Worm (Caenorhabditis elegans) whole organism, L4 larva: ENCODE data around the gene C06B3.1.

Source experiments
- D1046.2 ChIP-seq: fragments of 200-800 bp; sonication (Bioruptor generic); IDR thresholded peaks from 2 replicates; pipeline ENCODE4 v1.3.6; 2022; ENCODE audit warnings: missing genetic modification characterization, missing compliant biosample characterization
- F26F4.8 ChIP-seq: fragments of 200-800 bp; sonication (Bioruptor generic); conservative IDR thresholded peaks from 2 replicates; pipeline ENCODE4 v1.3.6; 2022; ENCODE audit warnings: missing genetic modification characterization, missing compliant biosample characterization
- F44E2.7 ChIP-seq: fragments of 200-800 bp; sonication (Bioruptor generic); IDR thresholded peaks from 2 replicates; pipeline ENCODE4 v2.1.2; 2022; ENCODE audit warnings: missing genetic modification characterization, missing compliant biosample characterization
- F49E8.2 ChIP-seq: sonication (generic microtip); optimal IDR thresholded peaks from 2 replicates; lab custom pipeline; 2016; ENCODE audit warnings: missing compliant biosample characterization, mild to moderate bottlenecking, missing genetic modification characterization, borderline replicate concordance
- R02D3.7 ChIP-seq: fragments of 150-350 bp; sonication (generic microtip); optimal IDR thresholded peaks from 3 replicates; lab custom pipeline; 2014; ENCODE audit warnings: missing biosample characterization, missing genetic modification characterization
- T20F7.1 ChIP-seq: fragments of 200-800 bp; sonication (Bioruptor generic); optimal IDR thresholded peaks from 2 replicates; lab custom pipeline; 2018; ENCODE audit warnings: mild to moderate bottlenecking, missing genetic modification characterization, missing compliant biosample characterization
- T26A8.4 ChIP-seq: fragments of 200-800 bp; sonication (Bioruptor generic); IDR thresholded peaks from 2 replicates; pipeline ENCODE4 v1.3.6; 2022; ENCODE audit warnings: missing genetic modification characterization, missing compliant biosample characterization
- Y105C5A.15 ChIP-seq: fragments of 200-800 bp; sonication (Bioruptor generic); IDR thresholded peaks from 2 replicates; pipeline ENCODE4 v1.3.6; 2022; ENCODE audit warnings: missing genetic modification characterization, missing compliant biosample characterization
- Y48G9A.11 ChIP-seq: fragments of 200-800 bp; sonication (Bioruptor generic); IDR thresholded peaks from 2 replicates; pipeline ENCODE4 v1.3.6; 2022; ENCODE audit warnings: missing genetic modification reagents, missing genetic modification characterization, missing compliant biosample characterization
- Y5F2A.4 ChIP-seq: fragments of 200-800 bp; sonication (Bioruptor generic); optimal IDR thresholded peaks from 2 replicates; lab custom pipeline; 2018; ENCODE audit warnings: mild to moderate bottlenecking, missing genetic modification characterization, missing compliant biosample characterization
- Y75B8A.6 ChIP-seq: fragments of 200-800 bp; sonication (Bioruptor generic); IDR thresholded peaks from 2 replicates; pipeline ENCODE4 v1.3.6; 2022; ENCODE audit warnings: missing genetic modification reagents, missing genetic modification characterization, missing compliant biosample characterization
- ZK546.5 ChIP-seq, 2 experiments: sonication (generic microtip); optimal IDR thresholded peaks; 2 replicates each; lab custom pipeline; 2017; ENCODE audit warnings: missing biosample characterization in 2 of 2, missing genetic modification characterization in 2 of 2
- aha-1 ChIP-seq: fragments of 150-350 bp; peaks from one replicate; lab custom pipeline; 2014; ENCODE audit warnings: missing biosample characterization, missing genetic modification characterization
- ama-1 ChIP-seq: fragments of 150-350 bp; optimal IDR thresholded peaks from 2 replicates; lab custom pipeline; 2014; ENCODE audit warnings: inconsistent platforms, mixed read lengths
- ceh-28 ChIP-seq: fragments of 150-350 bp; optimal IDR thresholded peaks from 2 replicates; lab custom pipeline; 2014; ENCODE audit warnings: missing biosample characterization, missing genetic modification reagents, missing genetic modification characterization
- ceh-62 ChIP-seq: sonication (generic microtip); optimal IDR thresholded peaks from 2 replicates; lab custom pipeline; 2017; ENCODE audit warnings: missing biosample characterization, missing genetic modification characterization
- ctbp-1 ChIP-seq: fragments of 200-800 bp; sonication (Bioruptor generic); IDR thresholded peaks from 2 replicates; pipeline ENCODE4 v1.3.6; 2022; ENCODE audit warnings: missing genetic modification reagents, missing genetic modification characterization, missing compliant biosample characterization
- daf-16 ChIP-seq, 3 experiments: sonication (generic microtip); optimal IDR thresholded peaks; 2 replicates each; lab custom pipeline; 2016 to 2017; ENCODE audit warnings: missing genetic modification characterization in 3 of 3, missing genetic modification reagents in 3 of 3, mild to moderate bottlenecking in 2 of 3, missing compliant biosample characterization in 2 of 3, missing biosample characterization in 1 of 3, moderate library complexity in 1 of 3
- daf-8 ChIP-seq: fragments of 200-800 bp; sonication (Bioruptor generic); IDR thresholded peaks from 2 replicates; pipeline ENCODE4 v1.3.6; 2022; ENCODE audit warnings: missing genetic modification characterization, missing compliant biosample characterization
- dmd-6 ChIP-seq: fragments of 200-800 bp; sonication (Bioruptor generic); IDR thresholded peaks from 2 replicates; pipeline ENCODE4 v1.3.6; 2022; ENCODE audit warnings: missing genetic modification reagents, missing genetic modification characterization, missing compliant biosample characterization
- dmd-8 ChIP-seq: fragments of 200-800 bp; sonication (Bioruptor generic); IDR thresholded peaks from 2 replicates; pipeline ENCODE4 v1.3.6; 2022; ENCODE audit warnings: missing genetic modification characterization, missing compliant biosample characterization
- fos-1 ChIP-seq: fragments of 150-350 bp; optimal IDR thresholded peaks from 2 replicates; lab custom pipeline; 2014; ENCODE audit warnings: missing biosample characterization, missing genetic modification characterization
- hif-1 ChIP-seq, 2 experiments: sonication (generic microtip); optimal IDR thresholded peaks; 2 replicates each; lab custom pipeline; 2016 to 2017; ENCODE audit warnings: missing compliant biosample characterization in 2 of 2, missing genetic modification characterization in 2 of 2, missing genetic modification reagents in 2 of 2, missing genotype in 2 of 2, mild to moderate bottlenecking in 1 of 2
- lin-1 ChIP-seq: fragments of 200-800 bp; sonication (Bioruptor generic); IDR thresholded peaks from 2 replicates; pipeline ENCODE4 v1.3.6; 2022; ENCODE audit warnings: missing genetic modification reagents, missing genetic modification characterization, missing compliant biosample characterization
- lsy-2 ChIP-seq, 2 experiments: fragments of 150-350 bp in 1 of 2; sonication (generic microtip) in 1 of 2; optimal IDR thresholded peaks; 2 replicates each; lab custom pipeline; 2014 to 2017; ENCODE audit warnings: missing biosample characterization in 2 of 2, missing genetic modification characterization in 2 of 2
- madf-5 ChIP-seq, 2 experiments: fragments of 200-800 bp; sonication (Bioruptor generic); IDR thresholded peaks; 2 replicates each; pipeline ENCODE4 v1.3.6; 2022; ENCODE audit warnings: missing compliant biosample characterization in 2 of 2, missing genetic modification characterization in 2 of 2
- madf-9 ChIP-seq: fragments of 200-800 bp; sonication (Bioruptor generic); conservative IDR thresholded peaks from 2 replicates; pipeline ENCODE4 v1.3.6; 2022; ENCODE audit warnings: missing genetic modification reagents, missing genetic modification characterization, missing compliant biosample characterization
- mdt-29 ChIP-seq: fragments of 200-800 bp; sonication (Bioruptor generic); IDR thresholded peaks from 2 replicates; pipeline ENCODE4 v1.3.6; 2022; ENCODE audit warnings: missing genetic modification reagents, missing genetic modification characterization, missing compliant biosample characterization
- mes-2 ChIP-seq: sonication (generic microtip); optimal IDR thresholded peaks from 2 replicates; lab custom pipeline; 2016; ENCODE audit warnings: missing genotype, mild to moderate bottlenecking, missing genetic modification characterization, missing compliant biosample characterization; ENCODE audit not compliant: poor library complexity, severe bottlenecking
- mxl-3 ChIP-seq: fragments of 200-800 bp; sonication (Bioruptor generic); optimal IDR thresholded peaks from 2 replicates; lab custom pipeline; 2018; ENCODE audit warnings: mild to moderate bottlenecking, missing genetic modification characterization, missing compliant biosample characterization
- nhr-10 ChIP-seq: fragments of 150-350 bp; optimal IDR thresholded peaks from 2 replicates; lab custom pipeline; 2014; ENCODE audit warnings: missing biosample characterization, missing genetic modification characterization
- nhr-102 ChIP-seq: sonication (generic microtip); optimal IDR thresholded peaks from 2 replicates; lab custom pipeline; 2016; ENCODE audit warnings: mild to moderate bottlenecking, missing genetic modification characterization, moderate library complexity, missing compliant biosample characterization
- nhr-111 ChIP-seq: fragments of 200-800 bp; sonication (Bioruptor generic); optimal IDR thresholded peaks from 2 replicates; lab custom pipeline; 2018; ENCODE audit warnings: mild to moderate bottlenecking, missing genetic modification characterization, missing compliant biosample characterization
- nhr-237 ChIP-seq: sonication (generic microtip); optimal IDR thresholded peaks from 2 replicates; lab custom pipeline; 2017; ENCODE audit warnings: missing biosample characterization, missing genetic modification characterization
- nhr-6 ChIP-seq: fragments of 150-350 bp; optimal IDR thresholded peaks from 2 replicates; lab custom pipeline; 2014; ENCODE audit warnings: missing biosample characterization, missing genetic modification characterization
- php-3 ChIP-seq: fragments of 200-800 bp; sonication (Bioruptor generic); IDR thresholded peaks from 2 replicates; pipeline ENCODE4 v1.3.6; 2022; ENCODE audit warnings: missing genetic modification reagents, missing genetic modification characterization, missing compliant biosample characterization
- sdz-12 ChIP-seq: fragments of 200-800 bp; sonication (Bioruptor generic); optimal IDR thresholded peaks from 2 replicates; lab custom pipeline; 2018; ENCODE audit warnings: mild to moderate bottlenecking, missing genetic modification characterization, missing compliant biosample characterization
- snpc-1.2 ChIP-seq: fragments of 200-800 bp; sonication (Bioruptor generic); IDR thresholded peaks from 2 replicates; pipeline ENCODE4 v1.3.6; 2022; ENCODE audit warnings: missing genetic modification reagents, missing genetic modification characterization, missing compliant biosample characterization
- snpc-4 ChIP-seq: fragments of 150-350 bp; optimal IDR thresholded peaks from 2 replicates; lab custom pipeline; 2014; ENCODE audit warnings: missing biosample characterization, missing genetic modification characterization
- spr-3 ChIP-seq: fragments of 200-800 bp; sonication (Bioruptor generic); optimal IDR thresholded peaks from 2 replicates; lab custom pipeline; 2018; ENCODE audit warnings: mild to moderate bottlenecking, missing genetic modification characterization, missing compliant biosample characterization
- unc-130 ChIP-seq: sonication (generic microtip); optimal IDR thresholded peaks from 2 replicates; lab custom pipeline; 2016; ENCODE audit warnings: missing genetic modification reagents, missing genetic modification characterization, missing compliant biosample characterization
- unc-62 ChIP-seq, 3 experiments: fragments of 150-350 bp in 1 of 3; sonication (generic microtip); optimal IDR thresholded peaks in 2 of 3; peaks in 1 of 3; 1 replicate in 1 of 3; 2 replicates in 2 of 3; lab custom pipeline; 2014 to 2017; ENCODE audit warnings: missing biosample characterization in 3 of 3, missing genetic modification characterization in 3 of 3, missing genetic modification reagents in 3 of 3, missing genotype in 1 of 3
- vab-7 ChIP-seq: fragments of 200-800 bp; sonication (Bioruptor generic); IDR thresholded peaks from 2 replicates; pipeline ENCODE4 v1.3.6; 2022; ENCODE audit warnings: missing genetic modification reagents, missing genetic modification characterization, missing compliant biosample characterization
- zag-1 ChIP-seq: fragments of 150-350 bp; optimal IDR thresholded peaks from 2 replicates; lab custom pipeline; 2014; ENCODE audit warnings: missing biosample characterization, missing genetic modification characterization
- zfp-3 ChIP-seq: fragments of 200-800 bp; sonication (Bioruptor generic); conservative IDR thresholded peaks from 2 replicates; pipeline ENCODE4 v1.3.6; 2022; ENCODE audit warnings: missing genetic modification reagents, missing genetic modification characterization, missing compliant biosample characterization
- ztf-7 ChIP-seq: fragments of 150-350 bp; optimal IDR thresholded peaks from 2 replicates; lab custom pipeline; 2014; ENCODE audit warnings: missing biosample characterization, missing genetic modification characterization

C06B3.1 gene

ce11 chrV:13908120-13908915 lies 5.7 kb downstream of the C06B3.1 start:
- no peak for TF ChIP-seq Y5F2A.4 (GFP tag; lab: Kevin White, UChicago)
- TF ChIP-seq F44E2.7 (GFP tag; lab: Robert Waterston, UW), result no peak
- TF ChIP-seq daf-16 (GFP tag; optimal IDR thresholded peaks at IDR 0.05; lab: Kevin White, UChicago), result no peak
- TF ChIP-seq daf-16 (tag; optimal IDR thresholded peaks at IDR 0.05; lab: Kevin White, UChicago), result peak; percentile 3
- TF ChIP-seq madf-5 (GFP tag; IDR thresholded peaks at IDR 0.05; lab: Robert Waterston, UW), result no peak
- TF ChIP-seq Y105C5A.15 (GFP tag; lab: Robert Waterston, UW), result no peak
- TF ChIP-seq ZK546.5 (tag; optimal IDR thresholded peaks at IDR 0.05; lab: Kevin White, UChicago), result no peak
- TF ChIP-seq mes-2 (tag; lab: Kevin White, UChicago), result peak; percentile 29
- no peak; the same call in 1 of the 2 replicates for TF ChIP-seq vab-7
- peak; percentile 7 for TF ChIP-seq T26A8.4 (GFP tag; lab: Robert Waterston, UW)
- TF ChIP-seq zfp-3 (GFP tag; lab: Robert Waterston, UW), result no peak; the same call in 1 of the 2 replicates
- TF ChIP-seq aha-1, result peak; percentile 72
- TF ChIP-seq snpc-4, result no peak
- TF ChIP-seq dmd-6 (GFP tag; lab: Robert Waterston, UW), result no peak
- TF ChIP-seq sdz-12 (GFP tag; lab: Kevin White, UChicago), result peak; percentile 60
- no peak for TF ChIP-seq ceh-62 (tag; lab: Kevin White, UChicago)
- TF ChIP-seq nhr-111 (GFP tag; lab: Kevin White, UChicago), result no peak
- no peak for TF ChIP-seq nhr-102 (tag; lab: Kevin White, UChicago)
- TF ChIP-seq daf-8 (GFP tag; lab: Robert Waterston, UW), result no peak
- TF ChIP-seq ctbp-1, result no peak
- TF ChIP-seq unc-130, result no peak
- TF ChIP-seq lin-1 (GFP tag; lab: Robert Waterston, UW), result 0 out of 2 replicates have a peak, but pooled peaks have one; percentile 6
- peak in 1 of 2 experiments; percentile 18 for TF ChIP-seq hif-1 (tag; optimal IDR thresholded peaks at IDR 0.05; lab: Kevin White, UChicago)
- 0 out of 2 replicates have a peak, but pooled peaks have one; percentile 6 for TF ChIP-seq snpc-1.2 (GFP tag; lab: Robert Waterston, UW)
- peak; percentile 31 for TF ChIP-seq T20F7.1 (GFP tag; lab: Kevin White, UChicago)
- TF ChIP-seq R02D3.7, result no peak
- TF ChIP-seq D1046.2, result no peak
- TF ChIP-seq Y48G9A.11, result 0 out of 2 replicates have a peak, but pooled peaks have one; percentile 24
- no peak for TF ChIP-seq unc-62 (GFP tag; optimal IDR thresholded peaks at IDR 0.05 in 1 of 2; lab: Kevin White, UChicago)
- TF ChIP-seq unc-62 (tag; optimal IDR thresholded peaks at IDR 0.05; lab: Kevin White, UChicago), result no peak

DNA sequence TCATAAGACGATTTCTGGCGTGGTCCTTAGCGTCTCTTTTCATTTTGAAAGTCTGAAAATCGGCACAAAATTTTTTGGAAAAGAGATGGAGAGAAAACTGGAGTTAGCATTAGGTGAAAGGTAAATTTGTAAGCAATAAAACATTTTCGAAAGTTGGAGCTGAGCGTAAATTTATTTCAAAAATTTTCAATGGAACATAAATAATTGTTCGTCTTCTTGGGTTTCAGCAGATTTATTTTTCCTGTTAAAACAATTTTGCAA lies 6.3 kb downstream of the C06B3.1 start, which contains the start of gene C06B3.6:
Gene C06B3.6, minus strand, starts transcription at position 52 of the 261 bp plus-strand sequence.
- TF ChIP-seq madf-9 (GFP tag; lab: Robert Waterston, UW) (0 out of 2 replicates have a peak, but pooled peaks have one; percentile 6), F49E8.2 (tag; lab: Kevin White, UChicago) (no peak), Y75B8A.6 (GFP tag; lab: Robert Waterston, UW) (no peak), vab-7 (no peak), aha-1 (peak; percentile 95), mxl-3 (GFP tag; lab: Kevin White, UChicago) (no peak), mdt-29 (GFP tag; lab: Robert Waterston, UW) (no peak), F26F4.8 (GFP tag; lab: Robert Waterston, UW) (no peak), ama-1 (lab: Kevin White, UChicago) (peak; percentile 64), ceh-28 (no peak)

DNA sequence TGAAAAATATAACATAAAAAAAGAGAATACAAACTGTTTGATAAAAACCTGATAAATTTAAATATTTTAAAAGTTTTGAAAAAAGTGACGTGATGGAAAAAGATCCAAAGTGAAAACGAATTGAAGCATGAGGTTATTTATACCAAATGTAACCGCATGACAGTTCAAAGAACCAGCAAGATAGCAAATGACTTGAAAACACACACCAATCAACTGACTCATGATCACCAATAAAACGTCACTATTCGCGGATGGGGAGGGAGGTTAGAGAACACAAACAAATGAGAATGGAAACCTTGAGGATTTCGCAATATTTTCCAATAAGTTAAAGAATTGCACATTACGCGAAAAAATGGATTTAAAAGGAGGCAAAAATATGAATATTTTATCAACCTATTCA lies 6.8 kb downstream of the C06B3.1 start, which contains the start of gene C06B3.7:
Gene C06B3.7, plus strand, starts transcription at position 287 of the 400 bp plus-strand sequence.
- TF ChIP-seq lsy-2 (tag; optimal IDR thresholded peaks at IDR 0.05; lab: Kevin White, UChicago) (peak; percentile 63 to 88), fos-1 (tag; lab: Kevin White, UChicago) (peak; percentile 73), nhr-6 (tag; lab: Kevin White, UChicago) (peak; percentile 91), nhr-237 (tag; lab: Kevin White, UChicago) (no peak), mes-2 (tag; lab: Kevin White, UChicago) (no peak), spr-3 (GFP tag; lab: Kevin White, UChicago) (no peak), ztf-7 (tag; lab: Kevin White, UChicago) (peak; percentile 49), zag-1 (tag; lab: Kevin White, UChicago) (no peak), unc-62 (GFP tag; optimal IDR thresholded peaks at IDR 0.05 in 1 of 2; lab: Kevin White, UChicago) (peak in 1 of 2 experiments; percentile 98), unc-62 (tag; optimal IDR thresholded peaks at IDR 0.05; lab: Kevin White, UChicago) (no peak), php-3 (peak; percentile 92), daf-16 (GFP tag; optimal IDR thresholded peaks at IDR 0.05; lab: Kevin White, UChicago) (peak; percentile 51 to 83), daf-16 (tag; optimal IDR thresholded peaks at IDR 0.05; lab: Kevin White, UChicago) (peak; percentile 99), dmd-8 (GFP tag; lab: Robert Waterston, UW) (no peak), nhr-10 (tag; lab: Kevin White, UChicago) (peak; percentile 78)
